Fruit fly (Drosophila melanogaster) whole organism: ENCODE data around the gene CG12661.

Experiments
- Dll ChIP-seq: fragments of >200 bp; optimal IDR thresholded peaks from 2 replicates; lab custom pipeline; 2017
- EcR ChIP-seq, 2 experiments: fragments of >200 bp; optimal IDR thresholded peaks; 2 replicates each; lab custom pipeline; 2017; ENCODE audit warnings: missing biosample characterization in 2 of 2, missing genetic modification characterization in 2 of 2, missing genetic modification reagents in 2 of 2
- pan ChIP-seq: fragments of >200 bp; optimal IDR thresholded peaks from 2 replicates; lab custom pipeline; 2017
- psq ChIP-seq: fragments of >200 bp; optimal IDR thresholded peaks from 2 replicates; lab custom pipeline; 2017

dm6 chrX:8892445-8893009, 31.0 kb downstream of the CG12661 start:
- TF ChIP-seq psq (lab: Kevin White, UChicago), result no peak
- TF ChIP-seq EcR (GFP tag; optimal IDR thresholded peaks at IDR 0.05; lab: Kevin White, UChicago), result no peak
- TF ChIP-seq Dll (lab: Kevin White, UChicago), result no peak
- TF ChIP-seq pan (lab: Kevin White, UChicago), result no peak
